Fruit fly (Drosophila melanogaster): ENCODE results near the gene CG6149.

DNA sequence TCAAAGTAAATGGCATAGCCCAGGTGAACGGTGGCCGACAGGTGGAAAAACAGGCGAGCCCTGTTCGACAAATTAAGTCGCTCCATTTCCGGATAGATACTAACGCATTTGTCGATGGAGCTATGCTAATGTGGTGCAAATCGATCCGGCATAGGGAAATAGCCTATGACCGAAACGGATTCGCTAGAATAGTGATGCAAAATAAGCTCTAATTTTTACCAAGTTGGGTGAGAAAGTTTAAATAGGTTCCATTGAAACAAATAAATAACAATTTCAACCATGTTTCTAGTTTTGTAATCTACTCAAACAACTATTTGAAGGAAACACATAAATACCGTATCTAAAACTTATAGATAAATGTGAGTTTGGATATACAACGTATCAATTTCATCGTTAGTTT, at the start of gene CG6149:
- no peak for TF ChIP-seq CG8159 (tag; optimal IDR thresholded peaks at IDR 0.05)
- no peak for TF ChIP-seq EcR (GFP tag; optimal IDR thresholded peaks at IDR 0.05)

All from whole organism, pupa.